Fruit fly (Drosophila melanogaster) S2 (cell line): ENCODE data around the gene CG3436.

Experiments used
- CG8478 ChIP-seq: fragments of >200 bp; optimal IDR thresholded peaks from 2 replicates; lab custom pipeline; 2018
- CTCF ChIP-seq, 2 experiments: fragments of >200 bp; optimal IDR thresholded peaks; 2 replicates each; lab custom pipeline; 2018

DNA sequence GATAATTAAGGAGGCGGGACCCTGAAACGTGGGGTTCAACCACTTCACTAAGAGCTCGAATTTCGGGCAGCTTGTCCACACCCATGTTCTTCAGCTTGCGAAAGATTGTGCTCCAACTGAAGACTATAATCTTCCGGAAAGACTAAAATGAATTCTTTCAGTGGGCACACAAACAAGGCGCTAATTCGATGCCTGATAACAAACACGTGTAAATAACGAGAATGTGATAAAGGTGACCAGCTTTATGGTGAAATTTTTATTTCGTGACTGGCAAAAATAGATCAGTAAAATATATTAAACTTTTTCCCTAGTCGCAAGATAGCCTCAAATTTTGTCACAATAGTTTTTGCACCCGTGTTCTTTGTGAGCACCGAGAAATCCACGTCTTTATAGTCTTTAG lies 15.0 kb upstream of the CG3436 start, which contains the start of the genes CG31975 and ovm:
- TF ChIP-seq CG8478 (no peak), CTCF (optimal IDR thresholded peaks at IDR 0.05; lab: Kevin White, UChicago) (no peak)
